Worm (Caenorhabditis elegans): ENCODE results near the gene C56A3.8.

- no peak for TF ChIP-seq F16B12.6 (tag; optimal IDR thresholded peaks at IDR 0.05)
- no peak for TF ChIP-seq ces-1 (GFP tag; optimal IDR thresholded peaks at IDR 0.05)
- TF ChIP-seq unc-86 (tag; optimal IDR thresholded peaks at IDR 0.05) = no peak
- TF ChIP-seq lin-13 (GFP tag; optimal IDR thresholded peaks at IDR 0.05) = no peak
- no peak for TF ChIP-seq swsn-7 (tag; optimal IDR thresholded peaks at IDR 0.05)
- TF ChIP-seq pag-3 (tag; optimal IDR thresholded peaks at IDR 0.05; ENCODE audit: borderline replicate concordance, insufficient read depth) = no peak
- TF ChIP-seq nhr-11 (tag; optimal IDR thresholded peaks at IDR 0.05) = no peak
- no peak for TF ChIP-seq ama-1 (optimal IDR thresholded peaks at IDR 0.05)
- no peak for TF ChIP-seq pqm-1 (tag; optimal IDR thresholded peaks at IDR 0.05)
- no peak for TF ChIP-seq lin-15B (tag; optimal IDR thresholded peaks at IDR 0.05)
Observed at ce11 chrV:13523194-13523593, 36.9 kb upstream of the C56A3.8 start, which contains the start of gene R11G10.3.

Data from whole organism, L1 larva.